Worm (Caenorhabditis elegans) whole organism, young adult: Measurements from ENCODE around the gene mat-2.

Experiments used
- dox-1 ChIP-seq: fragments of 200-800 bp; sonication (Bioruptor generic); IDR thresholded peaks from 2 replicates; pipeline ENCODE4 v1.3.6; 2022; ENCODE audit warnings: missing genetic modification reagents, missing genetic modification characterization, missing compliant biosample characterization
- repo-1 ChIP-seq: sonication (generic microtip); optimal IDR thresholded peaks from 2 replicates; lab custom pipeline; 2017; ENCODE audit warnings: mild to moderate bottlenecking, missing genetic modification characterization, missing compliant biosample characterization

DNA sequence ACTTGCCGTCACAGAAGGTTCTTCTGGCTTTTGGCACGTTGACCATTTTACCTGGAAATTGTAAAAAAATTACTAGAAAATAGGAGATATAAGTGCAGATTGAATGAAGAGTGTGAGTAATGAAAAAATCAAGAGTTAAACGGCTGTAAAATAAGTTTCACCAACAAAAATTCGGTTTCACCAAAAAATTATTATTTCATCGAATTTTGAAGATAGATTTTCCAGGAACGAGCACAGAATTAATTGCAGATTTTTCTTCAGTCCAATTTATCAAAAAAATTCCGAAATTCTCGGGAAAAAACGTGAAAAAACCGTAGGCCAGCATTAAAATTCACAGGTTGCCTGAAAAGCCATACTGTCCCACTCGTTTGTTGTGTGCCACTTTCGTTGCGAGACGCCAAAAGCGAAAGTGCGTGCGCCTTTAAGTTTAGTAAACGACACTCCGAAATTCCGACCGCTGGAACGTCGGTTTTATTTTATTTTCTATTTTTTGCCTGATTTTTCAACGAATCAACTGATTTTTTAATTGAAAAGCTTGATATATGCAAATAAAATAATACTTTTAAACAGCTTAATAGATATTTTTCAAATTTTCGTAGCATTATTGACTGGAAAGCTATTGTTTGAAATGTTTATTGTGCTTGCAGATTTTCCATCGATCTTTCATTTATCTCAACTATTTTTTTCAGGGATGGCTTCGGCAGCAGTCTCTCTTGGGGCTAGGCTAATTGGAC lies 15.2 kb upstream of the mat-2 start, which contains the start of the genes rpl-36.A and nuo-1:
- TF ChIP-seq repo-1 (tag; lab: Kevin White, UChicago), result no peak
- TF ChIP-seq dox-1 (GFP tag; lab: Robert Waterston, UW), result peak; percentile 38; the same call in 1 of the 2 replicates
